Worm (Caenorhabditis elegans): ENCODE data around the gene pqn-82.

DNA sequence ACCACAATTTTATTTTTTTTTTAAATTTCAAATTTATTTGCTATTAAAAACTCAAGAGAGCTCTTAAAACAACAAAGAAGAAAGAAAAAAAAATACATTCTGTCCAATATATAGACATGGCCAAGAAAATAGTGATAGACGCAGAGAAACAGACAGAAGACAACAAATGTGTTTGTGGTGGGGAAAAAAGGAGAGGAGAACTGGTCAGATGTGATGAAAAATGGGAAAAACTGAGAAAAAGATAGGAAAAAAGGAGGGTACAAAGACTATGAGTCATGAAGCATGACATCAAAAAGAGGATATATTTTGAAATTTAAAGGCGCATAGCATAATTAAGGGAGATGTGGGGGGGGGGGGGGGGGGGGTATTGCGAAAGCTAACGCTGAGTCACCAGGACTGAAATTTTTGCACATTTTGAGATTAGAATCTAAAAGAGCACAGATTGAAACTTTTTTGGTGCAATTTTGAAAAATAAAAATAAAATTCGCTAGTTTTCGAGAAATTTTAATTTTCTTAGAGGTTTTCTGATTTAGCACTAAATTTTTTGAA lies 29.7 kb upstream of the pqn-82 start:
- TF ChIP-seq him-1 (tag; optimal IDR thresholded peaks at IDR 0.05) (no peak), dao-5 (tag; optimal IDR thresholded peaks at IDR 0.05) (no peak)

Data from whole organism, L4/young adult.